Worm (Caenorhabditis elegans): Measurements from ENCODE around the gene mutd-1.

Gene mutd-1

DNA sequence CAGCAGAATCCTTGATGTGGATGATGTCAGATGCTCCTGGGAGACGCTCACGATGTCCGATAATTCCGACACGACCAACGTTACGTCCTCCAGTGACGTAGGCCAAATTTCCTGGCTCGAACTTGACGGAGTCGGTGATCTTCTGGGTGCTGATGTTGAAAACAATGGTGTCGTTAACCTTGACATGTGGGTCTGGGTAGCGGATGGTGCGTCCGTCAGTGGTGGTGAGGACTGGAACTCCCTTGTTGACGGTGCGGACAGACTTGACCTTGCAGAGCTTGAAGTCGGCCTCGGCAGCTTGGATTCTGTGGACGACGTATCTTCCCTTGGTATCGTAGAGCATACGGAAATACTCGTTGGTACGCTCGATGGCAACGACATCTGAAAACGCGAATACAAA, 49.9 kb downstream of the mutd-1 start:
- TF ChIP-seq ceh-24 (tag; optimal IDR thresholded peaks at IDR 0.05) (no peak), ama-1 (optimal IDR thresholded peaks at IDR 0.05) (no peak), ceh-6 (GFP tag; optimal IDR thresholded peaks at IDR 0.05) (no peak), hlh-30 (tag; optimal IDR thresholded peaks at IDR 0.05; ENCODE audit: insufficient read depth) (no peak), pat-9 (tag; optimal IDR thresholded peaks at IDR 0.05) (no peak), hlh-6 (tag; optimal IDR thresholded peaks at IDR 0.05) (no peak), rnt-1 (tag; optimal IDR thresholded peaks at IDR 0.05) (no peak), ceh-45 (GFP tag; IDR thresholded peaks at IDR 0.05) (no peak), pha-4 (tag; optimal IDR thresholded peaks at IDR 0.05) (no peak), fax-1 (tag; optimal IDR thresholded peaks at IDR 0.05) (no peak), nhr-11 (tag; optimal IDR thresholded peaks at IDR 0.05) (no peak), unc-55 (GFP tag; optimal IDR thresholded peaks at IDR 0.05) (no peak), Y22D7AL.16 (tag; optimal IDR thresholded peaks at IDR 0.05) (no peak), tbx-2 (tag; optimal IDR thresholded peaks at IDR 0.05) (no peak)

Data from whole organism, late embryonic.